Worm (Caenorhabditis elegans) whole organism, L2 larva: ENCODE data around the gene F49F1.7.

ENCODE experiments used
- mdl-1 ChIP-seq, 2 experiments: fragments of 150-350 bp in 1 of 2; sonication (generic microtip) in 1 of 2; optimal IDR thresholded peaks; 2 replicates each; lab custom pipeline; 2017; ENCODE audit warnings: missing biosample characterization in 2 of 2, missing genetic modification characterization in 2 of 2
- skn-1 ChIP-seq: sonication (generic microtip); optimal IDR thresholded peaks from 2 replicates; lab custom pipeline; 2017; ENCODE audit warnings: missing biosample characterization, missing genetic modification characterization

- TF ChIP-seq skn-1 (tag; lab: Kevin White, UChicago) (no peak), mdl-1 (tag; optimal IDR thresholded peaks at IDR 0.05; lab: Kevin White, UChicago) (no peak)
Observed at ce11 chrIV:4139022-4139421, 13.5 kb upstream of the F49F1.7 start, which contains the start of gene F49F1.10.
